Fruit fly (Drosophila melanogaster) whole organism, pupa: ENCODE measurements around the gene sas.

ENCODE experiments used
- CG10348 ChIP-seq: fragments of 200-800 bp; sonication (Bioruptor generic); IDR thresholded peaks from 2 replicates; pipeline ENCODE4 v1.3.6; 2022; ENCODE audit warnings: missing biosample characterization, missing genetic modification characterization
- CG12605 ChIP-seq: fragments of 200-800 bp; sonication (Bioruptor generic); IDR thresholded peaks from 2 replicates; pipeline ENCODE4 v1.3.6; 2022; ENCODE audit warnings: missing biosample characterization, missing genetic modification characterization
- CG13204 ChIP-seq: fragments of 200-800 bp; sonication (Bioruptor generic); optimal IDR thresholded peaks from 2 replicates; lab custom pipeline; 2018; ENCODE audit warnings: missing biosample characterization, mild to moderate bottlenecking, missing genetic modification characterization, moderate library complexity
- CG14655 ChIP-seq: fragments of 200-800 bp; sonication (Bioruptor generic); optimal IDR thresholded peaks from 3 replicates; lab custom pipeline; 2017; ENCODE audit warnings: mild to moderate bottlenecking, missing biosample characterization, missing genetic modification reagents, missing genetic modification characterization
- CG15710 ChIP-seq: fragments of 200-800 bp; sonication (Bioruptor generic); optimal IDR thresholded peaks from 2 replicates; lab custom pipeline; 2018; ENCODE audit warnings: missing biosample characterization, mild to moderate bottlenecking, missing genetic modification characterization, moderate library complexity
- CG17806 ChIP-seq: fragments of 200-800 bp; sonication (Bioruptor generic); optimal IDR thresholded peaks from 2 replicates; lab custom pipeline; 2018; ENCODE audit warnings: missing biosample characterization, mild to moderate bottlenecking, missing genetic modification characterization, moderate library complexity
- CG32121 ChIP-seq: fragments of 200-800 bp; sonication (Bioruptor generic); IDR thresholded peaks from 2 replicates; pipeline ENCODE4 v1.3.6; 2022; ENCODE audit warnings: missing biosample characterization, missing genetic modification characterization
- CG34367 ChIP-seq: fragments of 200-800 bp; sonication (Bioruptor generic); optimal IDR thresholded peaks from 2 replicates; lab custom pipeline; 2018; ENCODE audit warnings: missing biosample characterization, mild to moderate bottlenecking, missing genetic modification characterization
- CG4496 ChIP-seq: fragments of 200-800 bp; sonication (Bioruptor generic); IDR thresholded peaks from 3 replicates; pipeline ENCODE4 v1.3.6; 2022; ENCODE audit warnings: missing biosample characterization, missing genetic modification characterization
- CG8159 ChIP-seq: fragments of 200-800 bp; sonication (Bioruptor generic); optimal IDR thresholded peaks from 3 replicates; lab custom pipeline; 2018; ENCODE audit warnings: missing biosample characterization, mild to moderate bottlenecking, missing genetic modification characterization, moderate library complexity
- CG8301 ChIP-seq: fragments of 200-800 bp; sonication (Bioruptor generic); optimal IDR thresholded peaks from 2 replicates; lab custom pipeline; 2018; ENCODE audit warnings: missing biosample characterization, mild to moderate bottlenecking, missing genetic modification characterization
- CG9948 ChIP-seq: fragments of 200-800 bp; sonication (Bioruptor generic); optimal IDR thresholded peaks from 2 replicates; lab custom pipeline; 2018; ENCODE audit warnings: missing biosample characterization, mild to moderate bottlenecking, missing genetic modification characterization, moderate library complexity
- D1 ChIP-seq: fragments of 200-800 bp; sonication (Bioruptor generic); optimal IDR thresholded peaks from 2 replicates; lab custom pipeline; 2018; ENCODE audit warnings: missing biosample characterization, mild to moderate bottlenecking, missing genetic modification characterization, moderate library complexity
- EcR ChIP-seq: fragments of 200-800 bp; sonication (Bioruptor generic); optimal IDR thresholded peaks from 3 replicates; lab custom pipeline; 2019; ENCODE audit warnings: missing biosample characterization, missing genetic modification characterization, mild to moderate bottlenecking, moderate library complexity, missing genetic modification reagents
- Ets98B ChIP-seq: fragments of 200-800 bp; sonication (Bioruptor generic); IDR thresholded peaks from 2 replicates; pipeline ENCODE4 v1.3.6; 2022; ENCODE audit warnings: missing biosample characterization, missing genetic modification characterization
- Pif1A ChIP-seq: fragments of 200-800 bp; sonication (Bioruptor generic); optimal IDR thresholded peaks from 3 replicates; lab custom pipeline; 2016; ENCODE audit warnings: missing biosample characterization, missing genetic modification characterization
- Pif1B ChIP-seq: fragments of 200-800 bp; sonication (Bioruptor generic); optimal IDR thresholded peaks from 3 replicates; lab custom pipeline; 2016; ENCODE audit warnings: missing biosample characterization, missing genetic modification characterization
- Snoo ChIP-seq: fragments of 200-800 bp; sonication (Bioruptor generic); optimal IDR thresholded peaks from 3 replicates; lab custom pipeline; 2017; ENCODE audit warnings: missing biosample characterization, mild to moderate bottlenecking, missing genetic modification characterization, inconsistent platforms
- fd96Ca ChIP-seq: fragments of 200-800 bp; sonication (Bioruptor generic); IDR thresholded peaks from 3 replicates; pipeline ENCODE4 v1.3.6; 2022; ENCODE audit warnings: missing biosample characterization, missing genetic modification characterization
- gl ChIP-seq: fragments of 200-800 bp; sonication (Bioruptor generic); optimal IDR thresholded peaks from 2 replicates; lab custom pipeline; 2018; ENCODE audit warnings: missing biosample characterization, mild to moderate bottlenecking, missing genetic modification characterization
- rn ChIP-seq: fragments of 200-800 bp; sonication (Bioruptor generic); IDR thresholded peaks from 2 replicates; pipeline ENCODE4 v1.3.6; 2022; ENCODE audit warnings: missing biosample characterization, missing genetic modification characterization

Gene sas

DNA sequence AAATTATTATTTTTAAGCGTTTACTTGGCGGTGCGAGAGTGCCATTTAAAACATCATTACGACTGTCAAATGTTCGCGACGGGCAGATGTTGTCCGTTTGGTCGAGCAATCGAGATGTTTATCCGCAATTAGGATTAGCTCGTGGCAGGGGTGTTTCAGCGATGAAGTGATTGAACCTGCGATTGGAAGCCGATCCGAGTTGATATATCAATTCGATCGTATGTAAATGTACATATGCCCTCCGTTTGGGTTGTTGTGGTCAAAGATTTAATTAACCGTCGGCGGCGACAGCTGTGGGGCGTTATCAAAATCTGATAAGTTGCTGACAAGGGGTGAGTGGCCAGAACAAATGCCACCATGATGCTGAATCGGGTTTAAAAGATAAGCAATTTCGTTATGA, 20.0 kb upstream of the sas start:
- TF ChIP-seq CG17806 (no peak), CG12605 (no peak), CG32121 (GFP tag; lab: Robert Waterston, UW) (no peak), CG10348 (GFP tag; lab: Robert Waterston, UW) (no peak)

DNA sequence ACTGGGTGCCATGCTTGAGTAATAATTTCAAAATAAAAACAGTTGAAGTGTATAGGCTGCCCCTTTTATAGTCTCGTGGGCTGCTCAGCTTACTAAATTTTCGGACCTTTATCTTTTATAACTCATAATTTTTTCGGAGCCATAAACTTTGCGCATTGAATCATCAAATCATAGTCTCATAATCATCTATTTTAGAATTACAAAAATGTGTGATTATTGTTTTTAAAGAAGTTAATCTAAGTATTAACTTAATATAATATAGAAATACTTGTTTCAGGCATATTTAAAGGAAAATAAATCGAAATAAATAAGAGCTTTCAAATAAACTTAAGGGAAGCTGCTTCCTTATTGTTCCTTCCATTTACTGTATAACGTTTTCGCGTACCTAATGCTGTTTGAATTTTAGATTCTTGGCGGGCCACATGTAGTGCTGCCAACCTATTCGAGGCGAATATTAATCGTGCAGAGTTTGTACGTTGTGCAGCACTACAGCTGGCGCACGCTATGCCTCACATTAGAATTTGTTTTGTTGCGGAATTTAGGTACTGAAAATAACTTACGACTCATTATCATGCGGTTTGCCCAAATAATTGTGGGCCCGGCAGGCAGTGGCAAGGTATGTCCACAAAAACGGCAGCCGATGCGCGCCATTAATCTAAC, 18.2 kb upstream of the sas start, which contains the start of the genes CG14610 and CG2656:
Gene CG14610, minus strand, starts transcription at position 51 of the 660 bp plus-strand sequence.
Gene CG2656, plus strand, starts transcription at position 480 of the 660 bp plus-strand sequence.
- TF ChIP-seq Pif1B (GFP tag; lab: Kevin White, UChicago), result no peak
- no peak for TF ChIP-seq Pif1A (GFP tag; lab: Kevin White, UChicago)
- no peak for TF ChIP-seq CG17806
- no peak; the same call in 1 of the 3 replicates for TF ChIP-seq CG4496
- TF ChIP-seq Snoo (tag; lab: Kevin White, UChicago), result peak; percentile 50
- TF ChIP-seq fd96Ca (GFP tag; lab: Robert Waterston, UW), result no peak
- TF ChIP-seq CG10348 (GFP tag; lab: Robert Waterston, UW), result no peak
- no peak for TF ChIP-seq CG8159
- TF ChIP-seq CG8301 (tag; lab: Kevin White, UChicago), result no peak
- TF ChIP-seq CG13204 (GFP tag; lab: Kevin White, UChicago), result no peak
- TF ChIP-seq D1 (tag; lab: Kevin White, UChicago), result peak; percentile 57
- TF ChIP-seq CG15710 (tag; lab: Kevin White, UChicago), result no peak
- no peak for TF ChIP-seq CG14655 (GFP tag; lab: Kevin White, UChicago)
- no peak for TF ChIP-seq rn (GFP tag; lab: Robert Waterston, UW)
- TF ChIP-seq gl (tag; lab: Kevin White, UChicago), result no peak
- no peak; the same call in 1 of the 2 replicates for TF ChIP-seq Ets98B (GFP tag; lab: Robert Waterston, UW)
- TF ChIP-seq CG32121 (GFP tag; lab: Robert Waterston, UW), result peak; percentile 34; the same call in 1 of the 2 replicates

DNA sequence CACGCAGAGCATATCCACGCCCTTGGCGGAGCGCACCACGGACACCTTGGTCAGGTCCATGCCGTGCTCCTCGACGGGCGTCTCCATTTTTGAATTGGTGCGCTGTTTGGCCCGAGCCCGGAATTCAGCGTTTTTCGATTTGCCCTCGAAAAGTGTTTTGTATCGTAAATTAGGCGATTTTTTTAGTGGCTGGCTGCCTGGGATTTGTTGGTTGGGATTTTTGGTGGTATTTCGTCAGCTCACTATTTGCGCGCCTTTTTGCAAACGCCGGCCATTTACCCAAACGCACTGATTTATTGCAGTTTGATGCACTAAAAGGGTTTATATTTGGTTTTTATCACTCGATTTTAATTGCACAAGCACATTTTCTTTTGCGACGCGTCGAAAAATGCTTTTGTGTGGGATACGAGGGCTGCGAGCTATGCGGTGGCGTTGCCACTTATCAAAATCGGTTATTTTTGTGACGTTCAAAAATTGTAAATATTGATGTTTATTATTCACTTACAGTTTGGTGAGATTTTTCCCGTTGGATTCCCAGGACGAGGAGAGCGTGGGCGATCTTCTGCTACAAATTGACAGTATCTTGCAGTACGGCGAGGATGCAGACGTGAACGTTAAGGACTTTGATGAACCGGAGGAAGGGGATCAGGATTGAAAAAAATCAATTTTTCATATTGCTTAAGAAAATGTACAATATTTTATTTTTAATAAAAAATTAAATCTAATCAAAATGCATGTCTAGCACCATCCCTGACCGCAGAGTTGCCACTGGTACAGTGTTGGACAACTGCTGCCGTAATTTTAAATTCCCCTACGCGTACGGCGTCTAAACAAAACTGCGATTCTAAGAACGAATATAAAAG, 11.8 kb upstream of the sas start, which contains the start of the genes gfzf and Sas-4:
Gene gfzf, minus strand, starts transcription at position 425 of the 863 bp plus-strand sequence.
Gene Sas-4, plus strand, starts transcription at position 824 of the 863 bp plus-strand sequence.
- peak; percentile 50 for TF ChIP-seq CG17806
- peak; percentile 51 for TF ChIP-seq CG34367
- no peak for TF ChIP-seq D1 (tag; lab: Kevin White, UChicago)
- TF ChIP-seq CG12605, result 0 out of 2 replicates have a peak, but pooled peaks have one; percentile 8
- peak; percentile 84 for TF ChIP-seq fd96Ca (GFP tag; lab: Robert Waterston, UW)
- peak; percentile 64; the same call in 2 of the 3 replicates for TF ChIP-seq CG4496
- peak; percentile 39 for TF ChIP-seq CG9948
- TF ChIP-seq CG8301 (tag; lab: Kevin White, UChicago), result no peak
- TF ChIP-seq Snoo (tag; lab: Kevin White, UChicago), result peak; percentile 62
- TF ChIP-seq Ets98B (GFP tag; lab: Robert Waterston, UW), result peak; percentile 29; the same call in 1 of the 2 replicates
- no peak for TF ChIP-seq CG14655 (GFP tag; lab: Kevin White, UChicago)
- TF ChIP-seq rn (GFP tag; lab: Robert Waterston, UW), result peak; percentile 43; the same call in 1 of the 2 replicates
- TF ChIP-seq CG15710 (tag; lab: Kevin White, UChicago), result peak; percentile 62
- TF ChIP-seq CG13204 (GFP tag; lab: Kevin White, UChicago), result no peak

dm6 chr3R:7154586-7155357, 7.8 kb upstream of the sas start, which contains the start of gene MAGE:
MAGE (minus strand) TSS chr3R:7155180.
- TF ChIP-seq CG13204 (GFP tag; lab: Kevin White, UChicago), result no peak
- no peak for TF ChIP-seq CG9948
- TF ChIP-seq Snoo (tag; lab: Kevin White, UChicago), result no peak
- TF ChIP-seq CG8301 (tag; lab: Kevin White, UChicago), result no peak
- no peak for TF ChIP-seq EcR (GFP tag; lab: Kevin White, UChicago)

DNA sequence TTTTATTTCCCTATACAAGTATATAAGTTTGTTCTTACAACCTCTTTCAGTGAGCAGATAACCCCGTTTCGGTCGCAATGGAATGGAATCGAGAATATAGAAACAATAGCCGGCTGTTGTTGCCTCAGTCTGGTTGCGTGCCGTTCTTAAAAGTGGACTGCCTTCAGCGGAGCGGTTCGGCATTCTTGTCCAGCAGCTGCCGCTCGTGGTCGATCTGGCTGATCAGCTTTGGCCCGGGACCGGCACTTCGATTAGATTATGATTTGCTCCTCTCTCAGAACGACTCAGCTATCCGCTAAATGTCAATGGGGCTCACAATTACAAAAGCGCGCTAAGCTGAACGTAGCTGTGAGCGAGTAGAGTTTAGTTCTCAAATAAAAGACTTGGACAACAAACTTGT, 5.5 kb upstream of the sas start:
- TF ChIP-seq CG8159 (no peak), gl (tag; lab: Kevin White, UChicago) (no peak), CG15710 (tag; lab: Kevin White, UChicago) (no peak), CG14655 (GFP tag; lab: Kevin White, UChicago) (no peak)

- no peak for TF ChIP-seq CG15710 (tag; lab: Kevin White, UChicago)
- TF ChIP-seq fd96Ca (GFP tag; lab: Robert Waterston, UW), result no peak
- peak; percentile 9 for TF ChIP-seq EcR (GFP tag; lab: Kevin White, UChicago)
- peak; percentile 0 for TF ChIP-seq Snoo (tag; lab: Kevin White, UChicago)
- TF ChIP-seq CG4496, result no peak
- no peak for TF ChIP-seq Pif1A (GFP tag; lab: Kevin White, UChicago)
- TF ChIP-seq D1 (tag; lab: Kevin White, UChicago), result no peak
- no peak for TF ChIP-seq CG9948
- peak; percentile 13 for TF ChIP-seq Pif1B (GFP tag; lab: Kevin White, UChicago)
- no peak for TF ChIP-seq rn (GFP tag; lab: Robert Waterston, UW)
Observed at dm6 chr3R:7159615-7160014, 3.0 kb upstream of the sas start.
